Worm (Caenorhabditis elegans): ENCODE results near the gene dbl-1.

Gene dbl-1

ce11 chrV:6793744-6794239 is 35.9 kb downstream of the dbl-1 start, which contains the start of gene ZC404.1:
TSS of gene ZC404.1 (plus strand) at chrV:6794189.
- TF ChIP-seq tbx-11 (GFP tag; IDR thresholded peaks at IDR 0.05) (no peak), scrt-1 (GFP tag; IDR thresholded peaks at IDR 0.05) (no peak), tra-4 (tag; optimal IDR thresholded peaks at IDR 0.05) (no peak), flt-1 (GFP tag; IDR thresholded peaks at IDR 0.05) (no peak), hmbx-1 (tag; optimal IDR thresholded peaks at IDR 0.05) (no peak), aly-1 (tag; optimal IDR thresholded peaks at IDR 0.05) (no peak), ceh-13 (GFP tag; optimal IDR thresholded peaks at IDR 0.05) (no peak), ceh-36 (tag; optimal IDR thresholded peaks at IDR 0.05) (no peak), sea-1 (GFP tag; conservative IDR thresholded peaks at IDR 0.05) (no peak), hnd-1 (tag; optimal IDR thresholded peaks at IDR 0.05) (no peak), ama-1 (optimal IDR thresholded peaks at IDR 0.05) (no peak), F13C5.2 (tag; optimal IDR thresholded peaks at IDR 0.05) (no peak), hmg-4 (GFP tag; optimal IDR thresholded peaks at IDR 0.05) (no peak), B0310.2 (tag; optimal IDR thresholded peaks at IDR 0.05) (no peak), pes-1 (GFP tag; IDR thresholded peaks at IDR 0.05) (no peak), ets-7 (tag; optimal IDR thresholded peaks at IDR 0.05) (no peak), tbx-37 (GFP tag; conservative IDR thresholded peaks at IDR 0.05) (no peak)

ce11 chrV:6796264-6796663 is 38.3 kb downstream of the dbl-1 start:
- TF ChIP-seq sea-1 (GFP tag; conservative IDR thresholded peaks at IDR 0.05) (no peak), F13C5.2 (tag; optimal IDR thresholded peaks at IDR 0.05) (no peak), hmbx-1 (tag; optimal IDR thresholded peaks at IDR 0.05) (no peak), ets-7 (tag; optimal IDR thresholded peaks at IDR 0.05) (no peak), tra-4 (tag; optimal IDR thresholded peaks at IDR 0.05) (no peak), tbx-37 (GFP tag; conservative IDR thresholded peaks at IDR 0.05) (no peak), ama-1 (optimal IDR thresholded peaks at IDR 0.05) (no peak), flt-1 (GFP tag; IDR thresholded peaks at IDR 0.05) (no peak), ceh-36 (tag; optimal IDR thresholded peaks at IDR 0.05) (no peak), hnd-1 (tag; optimal IDR thresholded peaks at IDR 0.05) (no peak), hmg-4 (GFP tag; optimal IDR thresholded peaks at IDR 0.05) (no peak), scrt-1 (GFP tag; IDR thresholded peaks at IDR 0.05) (no peak), B0310.2 (tag; optimal IDR thresholded peaks at IDR 0.05) (no peak), tbx-11 (GFP tag; IDR thresholded peaks at IDR 0.05) (no peak), ceh-13 (GFP tag; optimal IDR thresholded peaks at IDR 0.05) (no peak), aly-1 (tag; optimal IDR thresholded peaks at IDR 0.05) (no peak), pes-1 (GFP tag; IDR thresholded peaks at IDR 0.05) (no peak)

DNA sequence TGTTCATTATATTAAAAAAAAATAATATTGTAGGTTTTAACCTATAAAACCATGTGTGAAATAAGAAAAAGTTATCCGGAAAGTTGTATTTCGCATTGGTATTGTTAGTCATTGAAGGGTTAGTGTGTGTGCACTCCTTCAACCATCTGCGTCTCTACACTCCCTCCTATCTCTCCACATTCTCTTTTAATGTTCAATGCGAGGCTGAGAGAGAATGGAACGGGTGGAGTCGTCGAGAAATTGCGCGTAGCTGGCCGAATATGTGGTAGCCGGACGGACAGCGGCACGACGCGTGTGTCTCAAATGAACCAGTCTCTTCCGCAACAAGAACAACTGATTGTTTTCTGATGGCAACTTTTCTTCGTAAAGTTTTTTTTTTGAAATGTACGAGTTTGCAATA is 39.0 kb downstream of the dbl-1 start:
- TF ChIP-seq ceh-36 (tag; optimal IDR thresholded peaks at IDR 0.05), result no peak
- no peak for TF ChIP-seq hmbx-1 (tag; optimal IDR thresholded peaks at IDR 0.05)
- no peak for TF ChIP-seq F13C5.2 (tag; optimal IDR thresholded peaks at IDR 0.05)
- TF ChIP-seq hmg-4 (GFP tag; optimal IDR thresholded peaks at IDR 0.05), result no peak
- no peak for TF ChIP-seq hnd-1 (tag; optimal IDR thresholded peaks at IDR 0.05)

- TF ChIP-seq F13C5.2 (tag; optimal IDR thresholded peaks at IDR 0.05) (no peak), sea-1 (GFP tag; conservative IDR thresholded peaks at IDR 0.05) (no peak), ets-7 (tag; optimal IDR thresholded peaks at IDR 0.05) (no peak), ceh-36 (tag; optimal IDR thresholded peaks at IDR 0.05) (no peak), scrt-1 (GFP tag; IDR thresholded peaks at IDR 0.05) (no peak), tbx-11 (GFP tag; IDR thresholded peaks at IDR 0.05) (no peak)
These were observed 41.6 kb downstream of the dbl-1 start, which contains the start of gene dmsr-9 for ce11 chrV:6799564-6799963. TSS of gene dmsr-9 (minus strand) at chrV:6799664.

DNA sequence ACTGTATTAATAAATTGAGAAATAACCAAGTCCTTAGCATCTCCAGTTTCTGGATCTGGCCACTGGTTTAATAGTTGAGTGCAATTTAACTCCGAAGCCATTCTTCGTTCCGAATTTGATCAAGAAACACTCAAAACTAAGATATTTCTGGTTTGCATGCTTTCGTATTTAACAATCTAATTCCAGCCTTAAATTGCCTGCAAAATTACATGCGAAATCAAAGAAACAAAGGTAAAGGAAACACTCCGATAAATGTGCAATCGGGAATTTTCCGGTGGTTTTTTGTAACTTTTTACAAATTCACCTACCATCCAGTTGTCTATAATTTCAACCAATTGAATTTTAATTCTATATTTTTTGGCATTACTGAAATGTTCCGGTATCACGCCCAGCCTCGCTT is 43.9 kb downstream of the dbl-1 start, which contains the start of gene dmsr-10:
dmsr-10 (minus strand) TSS at position 101 of the 400 bp plus-strand sequence.
- TF ChIP-seq scrt-1 (GFP tag; IDR thresholded peaks at IDR 0.05) (no peak), tra-4 (tag; optimal IDR thresholded peaks at IDR 0.05) (no peak), hnd-1 (tag; optimal IDR thresholded peaks at IDR 0.05) (no peak), sea-1 (GFP tag; conservative IDR thresholded peaks at IDR 0.05) (no peak), F13C5.2 (tag; optimal IDR thresholded peaks at IDR 0.05) (no peak), B0310.2 (tag; optimal IDR thresholded peaks at IDR 0.05) (no peak), hmg-4 (GFP tag; optimal IDR thresholded peaks at IDR 0.05) (no peak), aly-1 (tag; optimal IDR thresholded peaks at IDR 0.05) (no peak), ceh-13 (GFP tag; optimal IDR thresholded peaks at IDR 0.05) (no peak), tbx-11 (GFP tag; IDR thresholded peaks at IDR 0.05) (no peak), ama-1 (optimal IDR thresholded peaks at IDR 0.05) (no peak), flt-1 (GFP tag; IDR thresholded peaks at IDR 0.05) (no peak), tbx-37 (GFP tag; conservative IDR thresholded peaks at IDR 0.05) (no peak)

DNA sequence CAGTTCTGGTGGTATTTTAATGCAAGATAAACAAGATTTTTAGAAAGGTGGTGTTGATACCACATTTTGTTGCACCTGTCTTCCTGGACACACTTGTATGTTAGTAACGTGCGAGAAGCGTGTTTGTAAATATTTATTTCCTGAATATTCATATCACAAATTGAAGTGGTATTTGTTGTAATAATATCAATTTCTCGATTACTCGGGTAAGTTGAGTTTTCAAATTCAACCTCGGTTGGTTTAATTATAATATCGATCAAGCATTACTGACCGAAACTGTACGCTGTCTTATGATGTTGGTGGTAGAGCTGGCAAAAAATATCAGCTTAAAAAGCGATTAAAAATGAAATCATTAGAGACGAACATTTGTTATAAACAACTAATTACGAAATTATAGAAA is 46.1 kb downstream of the dbl-1 start, which contains the start of gene dmsr-11:
dmsr-11 (minus strand) TSS at position 101 of the 400 bp plus-strand sequence.
- TF ChIP-seq pes-1 (GFP tag; IDR thresholded peaks at IDR 0.05), result no peak

- TF ChIP-seq flt-1 (GFP tag; IDR thresholded peaks at IDR 0.05) (no peak), sea-1 (GFP tag; conservative IDR thresholded peaks at IDR 0.05) (no peak), scrt-1 (GFP tag; IDR thresholded peaks at IDR 0.05) (no peak), tra-4 (tag; optimal IDR thresholded peaks at IDR 0.05) (no peak), aly-1 (tag; optimal IDR thresholded peaks at IDR 0.05) (no peak), tbx-11 (GFP tag; IDR thresholded peaks at IDR 0.05) (no peak)
These were observed 48.4 kb downstream of the dbl-1 start, which contains the start of gene dmsr-12 for ce11 chrV:6806340-6806739. TSS of gene dmsr-12 (minus strand) at chrV:6806440.

ce11 chrV:6808962-6809361 is 51.0 kb downstream of the dbl-1 start, which contains the start of gene dmsr-16:
TSS of gene dmsr-16 (minus strand) at chrV:6809062.
- no peak for TF ChIP-seq ama-1 (optimal IDR thresholded peaks at IDR 0.05)
- TF ChIP-seq ets-7 (tag; optimal IDR thresholded peaks at IDR 0.05), result no peak
- TF ChIP-seq F13C5.2 (tag; optimal IDR thresholded peaks at IDR 0.05), result no peak
- no peak for TF ChIP-seq tbx-11 (GFP tag; IDR thresholded peaks at IDR 0.05)
- TF ChIP-seq hmbx-1 (tag; optimal IDR thresholded peaks at IDR 0.05), result no peak
- no peak for TF ChIP-seq hnd-1 (tag; optimal IDR thresholded peaks at IDR 0.05)
- TF ChIP-seq scrt-1 (GFP tag; IDR thresholded peaks at IDR 0.05), result no peak
- no peak for TF ChIP-seq tbx-37 (GFP tag; conservative IDR thresholded peaks at IDR 0.05)

Measured in whole organism, early embryonic.